Worm (Caenorhabditis elegans): ENCODE data around the gene H04J21.4.
A peak's percentile ranks its signal among the peaks of the same experiment; 100 is the strongest.

H04J21.4 gene

DNA sequence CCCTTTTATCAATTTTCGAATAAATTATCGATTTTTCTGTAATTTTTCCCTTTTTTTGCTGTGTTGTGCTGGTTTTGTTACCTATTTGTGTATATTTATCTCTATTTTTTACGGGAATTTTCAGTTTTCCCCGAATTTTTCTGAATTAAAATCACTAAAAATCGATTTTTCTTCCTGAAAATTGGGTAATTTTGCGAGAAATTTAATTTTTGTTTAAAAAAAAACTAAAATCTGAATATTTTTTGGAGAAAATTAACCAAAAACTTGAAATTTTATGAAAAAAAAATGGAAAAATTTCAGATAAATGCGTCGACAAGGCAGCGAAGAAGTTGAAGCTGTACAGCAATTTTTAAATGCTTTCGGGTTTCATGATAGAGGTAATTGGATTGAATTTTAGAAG is 21.0 kb downstream of the H04J21.4 start, which contains the start of gene gip-1:
Gene gip-1, plus strand, starts transcription at position 301 of the 400 bp plus-strand sequence.
- no peak for TF ChIP-seq nhr-10 (tag; optimal IDR thresholded peaks at IDR 0.05)

DNA sequence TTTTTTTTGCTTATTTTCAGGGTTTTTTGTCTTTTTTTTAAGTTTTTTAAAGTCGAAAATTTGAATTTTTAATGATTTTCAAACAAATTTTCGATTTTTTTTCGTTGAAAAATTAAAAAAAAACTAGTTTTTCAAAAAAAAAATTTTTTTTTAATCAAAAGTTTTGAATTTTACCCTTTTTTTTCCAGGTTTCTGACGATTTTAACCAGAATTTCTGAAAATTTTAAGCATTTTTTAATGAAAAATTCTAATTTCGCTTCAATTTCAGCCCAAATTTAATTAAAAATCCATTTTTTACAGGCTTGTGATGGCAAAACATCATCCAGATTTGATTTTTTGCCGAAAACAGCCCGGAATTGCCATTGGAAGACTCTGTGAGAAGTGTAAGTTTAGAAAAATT is 25.1 kb downstream of the H04J21.4 start, which contains the start of gene phf-5:
Gene phf-5, plus strand, starts transcription at position 301 of the 400 bp plus-strand sequence.
- TF ChIP-seq mxl-2 (GFP tag; conservative IDR thresholded peaks at IDR 0.05) (no peak), arid-1 (GFP tag; conservative IDR thresholded peaks at IDR 0.05) (no peak), cey-2 (tag; optimal IDR thresholded peaks at IDR 0.05; ENCODE audit: borderline replicate concordance, insufficient read depth) (no peak), R02D3.7 (tag; optimal IDR thresholded peaks at IDR 0.05) (no peak), nhr-77 (tag; optimal IDR thresholded peaks at IDR 0.05) (no peak), egl-43 (GFP tag; IDR thresholded peaks at IDR 0.05) (no peak), nhr-6 (tag; optimal IDR thresholded peaks at IDR 0.05) (no peak), F37D6.2 (tag; optimal IDR thresholded peaks at IDR 0.05) (no peak), lin-39 (tag; optimal IDR thresholded peaks at IDR 0.05) (no peak), nhr-10 (tag; optimal IDR thresholded peaks at IDR 0.05) (no peak), hlh-11 (tag; optimal IDR thresholded peaks at IDR 0.05) (no peak)

DNA sequence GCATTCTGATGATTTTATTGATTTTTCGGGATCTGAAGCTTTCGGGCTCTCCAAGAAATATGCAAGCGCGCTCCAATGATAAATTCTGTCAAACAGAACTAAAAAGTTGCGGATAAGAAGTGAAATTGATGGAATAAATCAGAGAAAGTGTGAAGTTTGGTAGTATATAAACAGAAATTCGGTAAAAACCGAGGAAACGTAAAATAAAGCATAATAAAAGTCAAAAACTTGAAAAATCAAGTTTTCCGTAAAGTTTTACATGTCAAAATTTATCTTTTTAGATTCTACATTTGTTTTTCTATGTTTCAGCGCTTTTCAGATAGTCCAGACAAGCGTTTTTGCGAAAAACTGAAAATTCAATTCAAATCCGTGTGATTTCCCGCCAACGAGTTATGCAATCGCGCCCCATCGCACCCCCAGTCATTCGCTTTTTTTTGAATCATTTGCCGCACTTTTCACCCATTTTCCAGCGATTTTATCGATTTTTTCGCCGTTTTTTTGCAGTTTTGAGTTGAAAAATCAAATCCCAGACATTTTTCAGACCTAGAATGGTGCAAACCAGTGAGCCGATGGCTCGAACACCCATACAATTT is 37.2 kb downstream of the H04J21.4 start, which contains the start of the genes Y54F10BM.13 and ppm-1.D:
Gene Y54F10BM.13, minus strand, starts transcription at position 51 of the 593 bp plus-strand sequence.
Gene ppm-1.D, plus strand, starts transcription at position 540 of the 593 bp plus-strand sequence.
- TF ChIP-seq dpl-1 (GFP tag; optimal IDR thresholded peaks at IDR 0.05) (peak; percentile 85), F26F4.8 (GFP tag; conservative IDR thresholded peaks at IDR 0.05) (no peak), Y48G9A.11 (GFP tag; IDR thresholded peaks at IDR 0.05) (peak; percentile 43; the same call in 1 of the 2 replicates), lsy-2 (tag; optimal IDR thresholded peaks at IDR 0.05) (peak in 1 of 2 experiments; percentile 21), ceh-62 (tag; optimal IDR thresholded peaks at IDR 0.05) (no peak), lin-38 (GFP tag; IDR thresholded peaks at IDR 0.05) (peak; percentile 92), hmg-1.1 (GFP tag; IDR thresholded peaks at IDR 0.05) (0 out of 2 replicates have a peak, but pooled peaks have one; percentile 42), hlh-30 (tag; optimal IDR thresholded peaks at IDR 0.05; ENCODE audit: insufficient read depth) (peak; percentile 29), ztf-7 (tag; optimal IDR thresholded peaks at IDR 0.05) (no peak)

DNA sequence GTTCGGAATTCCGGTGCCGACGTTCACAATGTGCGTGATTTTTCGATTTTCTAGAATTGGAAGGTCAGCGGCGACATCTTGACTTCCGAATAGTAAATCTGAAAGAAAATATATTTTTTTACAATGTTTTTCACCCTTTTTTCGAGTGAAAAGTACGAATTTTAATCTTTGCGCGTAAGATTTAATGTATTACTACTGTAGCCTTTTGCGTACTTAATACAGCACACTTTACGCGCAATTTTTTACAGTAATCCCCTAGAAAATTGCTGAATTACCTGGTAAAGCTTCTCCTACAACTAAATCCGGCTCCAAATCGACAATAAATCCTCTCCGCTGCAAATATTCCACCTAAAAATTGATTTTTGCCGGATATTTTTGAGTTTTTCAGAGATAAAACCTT is 37.9 kb downstream of the H04J21.4 start:
- TF ChIP-seq attf-4 (tag; optimal IDR thresholded peaks at IDR 0.05) = no peak
- no peak for TF ChIP-seq vab-7 (GFP tag; IDR thresholded peaks at IDR 0.05)
- no peak for TF ChIP-seq ceh-82 (tag; optimal IDR thresholded peaks at IDR 0.05)
- no peak for TF ChIP-seq arid-1 (GFP tag; conservative IDR thresholded peaks at IDR 0.05)
- no peak for TF ChIP-seq nhr-6 (tag; optimal IDR thresholded peaks at IDR 0.05)
- no peak for TF ChIP-seq lin-29 (GFP tag; IDR thresholded peaks at IDR 0.05)
- TF ChIP-seq zip-2 (tag; optimal IDR thresholded peaks at IDR 0.05) = no peak
- no peak for TF ChIP-seq madf-5 (GFP tag; IDR thresholded peaks at IDR 0.05)
- no peak for TF ChIP-seq daf-12 (tag; optimal IDR thresholded peaks at IDR 0.05)
- no peak for TF ChIP-seq nhr-76 (tag; optimal IDR thresholded peaks at IDR 0.05)
- no peak for TF ChIP-seq nhr-25 (tag; optimal IDR thresholded peaks at IDR 0.05; ENCODE audit: borderline replicate concordance, insufficient read depth)
- no peak for TF ChIP-seq gei-8 (GFP tag; optimal IDR thresholded peaks at IDR 0.05)
- no peak for TF ChIP-seq lin-15B (tag; optimal IDR thresholded peaks at IDR 0.05)

DNA sequence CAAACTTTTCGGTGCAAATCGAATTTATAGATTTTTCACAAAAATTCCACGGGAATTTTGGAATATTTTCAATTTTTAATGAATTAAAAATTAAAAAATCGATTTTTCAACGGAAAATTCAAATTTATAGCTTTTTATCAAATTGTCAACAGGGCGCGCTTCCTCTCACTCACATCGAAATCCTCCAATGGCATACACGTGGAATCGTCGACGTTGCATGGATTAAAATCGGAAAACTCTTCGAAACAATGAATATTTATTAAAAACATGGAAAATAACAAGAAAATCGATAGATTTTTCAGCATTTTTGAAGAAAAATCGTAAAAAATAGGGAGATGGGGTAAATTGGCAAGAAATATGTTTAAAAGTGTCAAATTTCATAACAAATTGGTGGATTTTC is 39.0 kb downstream of the H04J21.4 start, which contains the start of gene Y54F10BM.12:
Gene Y54F10BM.12, minus strand, starts transcription at position 344 of the 400 bp plus-strand sequence.
- peak in 1 of 2 experiments; percentile 94 for TF ChIP-seq unc-62 (GFP tag; optimal IDR thresholded peaks at IDR 0.05 in 1 of 2)
- TF ChIP-seq unc-62 (tag; optimal IDR thresholded peaks at IDR 0.05) = no peak
- no peak for TF ChIP-seq vab-7 (GFP tag; IDR thresholded peaks at IDR 0.05)
